Fruit fly (Drosophila melanogaster) whole organism, prepupa: Measurements from ENCODE around the gene CG34357.

Experiments
- Blimp-1 ChIP-seq: fragments of 200-800 bp; sonication (Bioruptor generic); optimal IDR thresholded peaks from 3 replicates; lab custom pipeline; 2017; ENCODE audit warnings: missing biosample characterization, missing genetic modification characterization, mild to moderate bottlenecking, moderate library complexity, missing genetic modification reagents
- CG10631 ChIP-seq: fragments of 200-800 bp; sonication (Bioruptor generic); optimal IDR thresholded peaks from 2 replicates; lab custom pipeline; 2016; ENCODE audit warnings: missing biosample characterization, missing genetic modification characterization
- CG15336 ChIP-seq: fragments of 200-800 bp; sonication (Bioruptor generic); IDR thresholded peaks from 2 replicates; pipeline ENCODE4 v1.3.6; 2022; ENCODE audit warnings: missing biosample characterization, missing genetic modification characterization
- CG3032 ChIP-seq: fragments of 200-800 bp; optimal IDR thresholded peaks from 2 replicates; lab custom pipeline; 2019; ENCODE audit warnings: missing biosample characterization, mild to moderate bottlenecking, missing genetic modification characterization, moderate library complexity
- CG31627 ChIP-seq: fragments of 200-800 bp; sonication (Bioruptor generic); optimal IDR thresholded peaks from 3 replicates; lab custom pipeline; 2016; ENCODE audit warnings: missing biosample characterization, missing genetic modification characterization
- CG32006 ChIP-seq: fragments of 200-800 bp; sonication (Bioruptor generic); optimal IDR thresholded peaks from 3 replicates; lab custom pipeline; 2017; ENCODE audit warnings: missing biosample characterization, mild to moderate bottlenecking, missing genetic modification characterization
- CG34406 ChIP-seq: fragments of 200-800 bp; sonication (Bioruptor generic); optimal IDR thresholded peaks from 3 replicates; lab custom pipeline; 2016; ENCODE audit warnings: missing biosample characterization, missing genetic modification characterization
- CG6808 ChIP-seq: fragments of 200-800 bp; sonication (Bioruptor generic); optimal IDR thresholded peaks from 3 replicates; lab custom pipeline; 2017; ENCODE audit warnings: missing biosample characterization, missing genetic modification characterization, mild to moderate bottlenecking, moderate library complexity, missing genetic modification reagents
- CG6854 ChIP-seq: fragments of 200-800 bp; sonication (Bioruptor generic); optimal IDR thresholded peaks from 2 replicates; lab custom pipeline; 2017; ENCODE audit warnings: missing biosample characterization, mild to moderate bottlenecking, missing genetic modification characterization
- CG7368 ChIP-seq: fragments of 200-800 bp; sonication (Bioruptor generic); optimal IDR thresholded peaks from 3 replicates; lab custom pipeline; 2016; ENCODE audit warnings: missing biosample characterization, missing genetic modification characterization
- CG8119 ChIP-seq: fragments of 200-800 bp; sonication (Bioruptor generic); IDR thresholded peaks from 3 replicates; pipeline ENCODE4 v1.3.6; 2022; ENCODE audit warnings: missing biosample characterization, missing genetic modification characterization
- Eip78C ChIP-seq: fragments of 200-800 bp; sonication (Bioruptor generic); peaks from one replicate; lab custom pipeline; 2016; ENCODE audit warnings: missing biosample characterization, missing genetic modification characterization
- Ets21C ChIP-seq: fragments of 200-800 bp; sonication (Bioruptor generic); optimal IDR thresholded peaks from 3 replicates; lab custom pipeline; 2016; ENCODE audit warnings: missing biosample characterization, missing genetic modification characterization
- Ets96B ChIP-seq: fragments of 200-800 bp; optimal IDR thresholded peaks from 2 replicates; lab custom pipeline; 2019; ENCODE audit warnings: missing biosample characterization, mild to moderate bottlenecking, missing genetic modification characterization, moderate library complexity
- Hr38 ChIP-seq: sonication (Bioruptor generic); optimal IDR thresholded peaks from 2 replicates; lab custom pipeline; 2016; ENCODE audit warnings: missing biosample characterization, missing genetic modification characterization
- Hr39 ChIP-seq: fragments of 200-800 bp; sonication (Bioruptor generic); optimal IDR thresholded peaks from 2 replicates; lab custom pipeline; 2016; ENCODE audit warnings: missing biosample characterization, missing genetic modification characterization
- Hr4 ChIP-seq: fragments of 200-800 bp; sonication (Bioruptor generic); optimal IDR thresholded peaks from 3 replicates; lab custom pipeline; 2016; ENCODE audit warnings: missing biosample characterization, missing genetic modification characterization
- Lpt ChIP-seq: fragments of 200-800 bp; sonication (Bioruptor generic); optimal IDR thresholded peaks from 3 replicates; lab custom pipeline; 2016; ENCODE audit warnings: missing biosample characterization, missing genetic modification characterization
- OdsH ChIP-seq: fragments of 200-800 bp; sonication (Bioruptor generic); optimal IDR thresholded peaks from 3 replicates; lab custom pipeline; 2016; ENCODE audit warnings: missing biosample characterization, missing genetic modification characterization
- Sox14 ChIP-seq: fragments of 200-800 bp; sonication (Bioruptor generic); optimal IDR thresholded peaks from 3 replicates; lab custom pipeline; 2016; ENCODE audit warnings: missing biosample characterization, missing genetic modification characterization
- Sox15 ChIP-seq: fragments of 200-800 bp; sonication (Bioruptor generic); optimal IDR thresholded peaks from 3 replicates; lab custom pipeline; 2016; ENCODE audit warnings: missing biosample characterization, missing genetic modification characterization
- eg ChIP-seq: fragments of 200-800 bp; sonication (Bioruptor generic); IDR thresholded peaks from 3 replicates; pipeline ENCODE4 v1.3.6; 2022; ENCODE audit warnings: missing biosample characterization, missing genetic modification characterization
- fd59A ChIP-seq: fragments of 200-800 bp; sonication (Bioruptor generic); optimal IDR thresholded peaks from 2 replicates; lab custom pipeline; 2017; ENCODE audit warnings: missing biosample characterization, mild to moderate bottlenecking, missing genetic modification characterization, missing genetic modification reagents
- fkh ChIP-seq: fragments of 200-800 bp; sonication (Bioruptor generic); optimal IDR thresholded peaks from 3 replicates; lab custom pipeline; 2017; ENCODE audit warnings: missing biosample characterization, mild to moderate bottlenecking, missing genetic modification characterization, moderate library complexity
- lz ChIP-seq: fragments of 200-800 bp; sonication (Bioruptor generic); optimal IDR thresholded peaks from 3 replicates; lab custom pipeline; 2016; ENCODE audit warnings: missing biosample characterization, missing genetic modification characterization
- pdm3 ChIP-seq: fragments of 200-800 bp; sonication (Bioruptor generic); optimal IDR thresholded peaks from 3 replicates; lab custom pipeline; 2016; ENCODE audit warnings: missing biosample characterization, missing genetic modification characterization
- ss ChIP-seq, 2 experiments: fragments of 200-800 bp; sonication (Bioruptor generic); optimal IDR thresholded peaks; 2 replicates in 1 of 2; 3 replicates in 1 of 2; lab custom pipeline; 2017 to 2018; ENCODE audit warnings: mild to moderate bottlenecking in 2 of 2, missing biosample characterization in 2 of 2, missing genetic modification characterization in 2 of 2, moderate library complexity in 1 of 2
- svp ChIP-seq: fragments of 200-800 bp; sonication (Bioruptor generic); peaks from one replicate; lab custom pipeline; 2016; ENCODE audit warnings: missing biosample characterization, missing genetic modification characterization
- topi ChIP-seq: fragments of 200-800 bp; sonication (Bioruptor generic); optimal IDR thresholded peaks from 3 replicates; lab custom pipeline; 2016; ENCODE audit warnings: missing biosample characterization, missing genetic modification characterization

The CG34357 gene

dm6 chr3R:4530972-4531371, 26.9 kb downstream of the CG34357 start:
- TF ChIP-seq Eip78C (GFP tag; lab: Kevin White, UChicago) (peak; percentile 13), fd59A (GFP tag; lab: Kevin White, UChicago) (no peak)
- TF ChIP-seq, all 60 proteins: peak for 1

dm6 chr3R:4524144-4524784, 33.6 kb downstream of the CG34357 start:
- TF ChIP-seq CG3032 (no peak), CG7368 (no peak), CG15336 (GFP tag; lab: Robert Waterston, UW) (no peak), Sox15 (no peak), Sox14 (no peak), Blimp-1 (no peak), fd59A (GFP tag; lab: Kevin White, UChicago) (no peak), fkh (GFP tag; lab: Kevin White, UChicago) (no peak), CG31627 (GFP tag; lab: Kevin White, UChicago) (no peak), lz (GFP tag; lab: Kevin White, UChicago) (no peak)

dm6 chr3R:4506265-4506664, 51.6 kb downstream of the CG34357 start, which contains the start of gene CG34425:
Gene CG34425, minus strand, starts transcription at chr3R:4506365.
- TF ChIP-seq Ets21C (GFP tag; lab: Kevin White, UChicago) (no peak), svp (no peak), pdm3 (GFP tag; lab: Kevin White, UChicago) (no peak), Sox14 (no peak), CG6808 (GFP tag; lab: Kevin White, UChicago) (no peak), Ets96B (tag; lab: Kevin White, UChicago) (no peak), Hr39 (GFP tag; lab: Kevin White, UChicago) (no peak)
- TF ChIP-seq, all 60 proteins: peak for 0

- TF ChIP-seq CG10631 (GFP tag; lab: Kevin White, UChicago) (no peak), topi (no peak), Ets21C (GFP tag; lab: Kevin White, UChicago) (no peak), Hr4 (GFP tag; lab: Kevin White, UChicago) (no peak), CG32006 (no peak), OdsH (GFP tag; lab: Kevin White, UChicago) (no peak)
These were observed 72.9 kb downstream of the CG34357 start, which contains the start of gene Fip1 for dm6 chr3R:4484999-4485398. Gene Fip1, plus strand, starts transcription at chr3R:4485008.

dm6 chr3R:4480512-4480911, 77.4 kb downstream of the CG34357 start, which contains the start of gene sac:
Gene sac, plus strand, starts transcription at chr3R:4480812.
- TF ChIP-seq ss (GFP tag; optimal IDR thresholded peaks at IDR 0.05; lab: Kevin White, UChicago) (no peak), eg (no peak), CG8119 (GFP tag; lab: Robert Waterston, UW) (no peak), CG7368 (no peak), Hr38 (no peak), Lpt (GFP tag; lab: Kevin White, UChicago) (no peak), CG6854 (GFP tag; lab: Kevin White, UChicago) (no peak), CG34406 (GFP tag; lab: Kevin White, UChicago) (no peak), Sox15 (no peak)

dm6 chr3R:4479038-4479988, 78.6 kb downstream of the CG34357 start, which contains the start of gene CG31523:
Gene CG31523, minus strand, starts transcription at chr3R:4479207.
- TF ChIP-seq Eip78C (GFP tag; lab: Kevin White, UChicago) (peak; percentile 56), CG3032 (no peak), CG8119 (GFP tag; lab: Robert Waterston, UW) (no peak)
